Fruit fly (Drosophila melanogaster) whole organism, prepupa: Measurements from ENCODE around the gene Hn.

Source experiments
- Blimp-1 ChIP-seq: fragments of 200-800 bp; sonication (Bioruptor generic); optimal IDR thresholded peaks from 3 replicates; lab custom pipeline; 2017; ENCODE audit warnings: missing biosample characterization, missing genetic modification characterization, mild to moderate bottlenecking, moderate library complexity, missing genetic modification reagents
- CG10631 ChIP-seq: fragments of 200-800 bp; sonication (Bioruptor generic); optimal IDR thresholded peaks from 2 replicates; lab custom pipeline; 2016; ENCODE audit warnings: missing biosample characterization, missing genetic modification characterization
- CG10669 ChIP-seq: fragments of 200-800 bp; sonication (Bioruptor generic); optimal IDR thresholded peaks from 3 replicates; lab custom pipeline; 2018; ENCODE audit warnings: missing biosample characterization, mild to moderate bottlenecking, missing genetic modification characterization, moderate library complexity
- CG11294 ChIP-seq: fragments of 200-800 bp; sonication (Bioruptor generic); IDR thresholded peaks from 2 replicates; pipeline ENCODE4 v1.3.6; 2022; ENCODE audit warnings: missing biosample characterization, missing genetic modification characterization
- CG11762 ChIP-seq: fragments of 200-800 bp; sonication (Bioruptor generic); optimal IDR thresholded peaks from 3 replicates; lab custom pipeline; 2016; ENCODE audit warnings: missing biosample characterization, missing genetic modification characterization; ENCODE audit not compliant: insufficient read depth
- CG16779 ChIP-seq: fragments of 200-800 bp; sonication (Bioruptor generic); optimal IDR thresholded peaks from 3 replicates; lab custom pipeline; 2017; ENCODE audit warnings: missing biosample characterization, mild to moderate bottlenecking, missing genetic modification characterization
- CG3032 ChIP-seq: fragments of 200-800 bp; optimal IDR thresholded peaks from 2 replicates; lab custom pipeline; 2019; ENCODE audit warnings: missing biosample characterization, mild to moderate bottlenecking, missing genetic modification characterization, moderate library complexity
- CG34406 ChIP-seq: fragments of 200-800 bp; sonication (Bioruptor generic); optimal IDR thresholded peaks from 3 replicates; lab custom pipeline; 2016; ENCODE audit warnings: missing biosample characterization, missing genetic modification characterization
- CG3919 ChIP-seq: fragments of 200-800 bp; sonication (Bioruptor generic); optimal IDR thresholded peaks from 3 replicates; lab custom pipeline; 2016; ENCODE audit warnings: missing biosample characterization, missing genetic modification characterization
- CG4318 ChIP-seq: fragments of 200-800 bp; sonication (Bioruptor generic); optimal IDR thresholded peaks from 3 replicates; lab custom pipeline; 2017; ENCODE audit warnings: missing biosample characterization, mild to moderate bottlenecking, missing genetic modification characterization
- CG6163 ChIP-seq: fragments of 200-800 bp; sonication (Bioruptor generic); IDR thresholded peaks from 3 replicates; pipeline ENCODE4 v1.3.6; 2022; ENCODE audit warnings: missing biosample characterization, missing genetic modification characterization
- CG6276 ChIP-seq: fragments of 200-800 bp; sonication (Bioruptor generic); optimal IDR thresholded peaks from 2 replicates; lab custom pipeline; 2017; ENCODE audit warnings: missing biosample characterization, mild to moderate bottlenecking, missing genetic modification characterization
- CG6808 ChIP-seq: fragments of 200-800 bp; sonication (Bioruptor generic); optimal IDR thresholded peaks from 3 replicates; lab custom pipeline; 2017; ENCODE audit warnings: missing biosample characterization, missing genetic modification characterization, mild to moderate bottlenecking, moderate library complexity, missing genetic modification reagents
- CG6854 ChIP-seq: fragments of 200-800 bp; sonication (Bioruptor generic); optimal IDR thresholded peaks from 2 replicates; lab custom pipeline; 2017; ENCODE audit warnings: missing biosample characterization, mild to moderate bottlenecking, missing genetic modification characterization
- CG8119 ChIP-seq: fragments of 200-800 bp; sonication (Bioruptor generic); IDR thresholded peaks from 3 replicates; pipeline ENCODE4 v1.3.6; 2022; ENCODE audit warnings: missing biosample characterization, missing genetic modification characterization
- CG9139 ChIP-seq: fragments of 200-800 bp; sonication (Bioruptor generic); optimal IDR thresholded peaks from 3 replicates; lab custom pipeline; 2017; ENCODE audit warnings: missing biosample characterization, mild to moderate bottlenecking, missing genetic modification characterization
- Eip75B ChIP-seq: fragments of 200-800 bp; sonication (Bioruptor generic); optimal IDR thresholded peaks from 3 replicates; lab custom pipeline; 2016; ENCODE audit warnings: missing biosample characterization, missing genetic modification characterization
- Eip78C ChIP-seq: fragments of 200-800 bp; sonication (Bioruptor generic); peaks from one replicate; lab custom pipeline; 2016; ENCODE audit warnings: missing biosample characterization, missing genetic modification characterization
- Ets96B ChIP-seq: fragments of 200-800 bp; optimal IDR thresholded peaks from 2 replicates; lab custom pipeline; 2019; ENCODE audit warnings: missing biosample characterization, mild to moderate bottlenecking, missing genetic modification characterization, moderate library complexity
- Gug ChIP-seq: fragments of 200-800 bp; sonication (Bioruptor generic); IDR thresholded peaks from 2 replicates; pipeline ENCODE4 v1.3.6; 2022; ENCODE audit warnings: missing biosample characterization, missing genetic modification characterization
- Hr39 ChIP-seq: fragments of 200-800 bp; sonication (Bioruptor generic); optimal IDR thresholded peaks from 2 replicates; lab custom pipeline; 2016; ENCODE audit warnings: missing biosample characterization, missing genetic modification characterization
- Hr4 ChIP-seq: fragments of 200-800 bp; sonication (Bioruptor generic); optimal IDR thresholded peaks from 3 replicates; lab custom pipeline; 2016; ENCODE audit warnings: missing biosample characterization, missing genetic modification characterization
- OdsH ChIP-seq: fragments of 200-800 bp; sonication (Bioruptor generic); optimal IDR thresholded peaks from 3 replicates; lab custom pipeline; 2016; ENCODE audit warnings: missing biosample characterization, missing genetic modification characterization
- Sox102F ChIP-seq: fragments of 200-800 bp; sonication (Bioruptor generic); optimal IDR thresholded peaks from 2 replicates; lab custom pipeline; 2016; ENCODE audit warnings: missing biosample characterization, mild to moderate bottlenecking, missing genetic modification characterization
- achi ChIP-seq: fragments of 200-800 bp; sonication (Bioruptor generic); optimal IDR thresholded peaks from 3 replicates; lab custom pipeline; 2016; ENCODE audit warnings: missing biosample characterization, missing genetic modification characterization
- cyc ChIP-seq: fragments of 200-800 bp; sonication (Bioruptor generic); optimal IDR thresholded peaks from 3 replicates; lab custom pipeline; 2016; ENCODE audit warnings: missing biosample characterization, missing genetic modification characterization
- dac ChIP-seq: fragments of 200-800 bp; sonication (Bioruptor generic); optimal IDR thresholded peaks from 2 replicates; lab custom pipeline; 2017; ENCODE audit warnings: missing biosample characterization, mild to moderate bottlenecking, missing genetic modification characterization
- dsx ChIP-seq: fragments of 200-800 bp; optimal IDR thresholded peaks from 3 replicates; lab custom pipeline; 2019; ENCODE audit warnings: missing biosample characterization, mild to moderate bottlenecking, missing genetic modification characterization, moderate library complexity; ENCODE audit not compliant: poor library complexity, severe bottlenecking
- eg ChIP-seq: fragments of 200-800 bp; sonication (Bioruptor generic); IDR thresholded peaks from 3 replicates; pipeline ENCODE4 v1.3.6; 2022; ENCODE audit warnings: missing biosample characterization, missing genetic modification characterization
- esn ChIP-seq: fragments of 200-800 bp; sonication (Bioruptor generic); optimal IDR thresholded peaks from 2 replicates; lab custom pipeline; 2016; ENCODE audit warnings: missing biosample characterization, mild to moderate bottlenecking, missing genetic modification characterization, moderate library complexity
- fd59A ChIP-seq: fragments of 200-800 bp; sonication (Bioruptor generic); optimal IDR thresholded peaks from 2 replicates; lab custom pipeline; 2017; ENCODE audit warnings: missing biosample characterization, mild to moderate bottlenecking, missing genetic modification characterization, missing genetic modification reagents
- fkh ChIP-seq: fragments of 200-800 bp; sonication (Bioruptor generic); optimal IDR thresholded peaks from 3 replicates; lab custom pipeline; 2017; ENCODE audit warnings: missing biosample characterization, mild to moderate bottlenecking, missing genetic modification characterization, moderate library complexity
- lz ChIP-seq: fragments of 200-800 bp; sonication (Bioruptor generic); optimal IDR thresholded peaks from 3 replicates; lab custom pipeline; 2016; ENCODE audit warnings: missing biosample characterization, missing genetic modification characterization
- spab ChIP-seq: fragments of 200-800 bp; sonication (Bioruptor generic); optimal IDR thresholded peaks from 2 replicates; lab custom pipeline; 2017; ENCODE audit warnings: missing biosample characterization, mild to moderate bottlenecking, missing genetic modification characterization, missing genetic modification reagents
- ss ChIP-seq, 2 experiments: fragments of 200-800 bp; sonication (Bioruptor generic); optimal IDR thresholded peaks; 2 replicates in 1 of 2; 3 replicates in 1 of 2; lab custom pipeline; 2017 to 2018; ENCODE audit warnings: mild to moderate bottlenecking in 2 of 2, missing biosample characterization in 2 of 2, missing genetic modification characterization in 2 of 2, moderate library complexity in 1 of 2
- svp ChIP-seq: fragments of 200-800 bp; sonication (Bioruptor generic); peaks from one replicate; lab custom pipeline; 2016; ENCODE audit warnings: missing biosample characterization, missing genetic modification characterization
- vri ChIP-seq: fragments of 200-800 bp; sonication (Bioruptor generic); optimal IDR thresholded peaks from 3 replicates; lab custom pipeline; 2016; ENCODE audit warnings: missing biosample characterization, mild to moderate bottlenecking, missing genetic modification characterization

The Hn gene

DNA sequence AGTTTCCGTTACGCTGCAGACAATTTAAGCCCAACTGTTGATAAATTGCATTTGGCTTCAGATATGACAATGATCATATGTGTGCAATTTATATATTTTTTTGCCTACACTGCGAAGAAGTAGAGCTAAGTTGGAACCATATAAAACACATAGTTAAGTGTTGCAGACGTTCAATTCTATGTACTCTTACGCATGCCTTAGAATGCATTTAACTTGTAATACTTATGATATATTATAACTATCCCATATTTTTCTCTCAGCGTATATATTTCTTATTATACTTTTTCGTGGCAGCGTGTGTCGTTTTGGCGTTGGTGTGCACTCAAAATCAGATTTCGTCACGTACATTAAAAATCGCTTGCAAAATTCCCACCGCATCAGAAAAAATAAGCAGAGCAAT lies 23.1 kb downstream of the Hn start (continued):
- TF ChIP-seq dsx (GFP tag; lab: Kevin White, UChicago) = no peak
- no peak for TF ChIP-seq fd59A (GFP tag; lab: Kevin White, UChicago)
- no peak for TF ChIP-seq CG3919 (GFP tag; lab: Kevin White, UChicago)
- TF ChIP-seq eg = no peak
- TF ChIP-seq Hr4 (GFP tag; lab: Kevin White, UChicago) = peak; percentile 68
- TF ChIP-seq Eip78C (GFP tag; lab: Kevin White, UChicago) = peak; percentile 64
- TF ChIP-seq CG8119 (GFP tag; lab: Robert Waterston, UW) = no peak; the same call in 1 of the 3 replicates
- peak; percentile 90 for TF ChIP-seq svp
- TF ChIP-seq CG10669 = no peak
- TF ChIP-seq CG16779 (tag; lab: Kevin White, UChicago) = no peak
- TF ChIP-seq Ets96B (tag; lab: Kevin White, UChicago) = no peak
- peak; percentile 71 for TF ChIP-seq Sox102F (GFP tag; lab: Kevin White, UChicago)
- peak; percentile 79 for TF ChIP-seq Hr39 (GFP tag; lab: Kevin White, UChicago)
- TF ChIP-seq OdsH (GFP tag; lab: Kevin White, UChicago) = peak; percentile 68

DNA sequence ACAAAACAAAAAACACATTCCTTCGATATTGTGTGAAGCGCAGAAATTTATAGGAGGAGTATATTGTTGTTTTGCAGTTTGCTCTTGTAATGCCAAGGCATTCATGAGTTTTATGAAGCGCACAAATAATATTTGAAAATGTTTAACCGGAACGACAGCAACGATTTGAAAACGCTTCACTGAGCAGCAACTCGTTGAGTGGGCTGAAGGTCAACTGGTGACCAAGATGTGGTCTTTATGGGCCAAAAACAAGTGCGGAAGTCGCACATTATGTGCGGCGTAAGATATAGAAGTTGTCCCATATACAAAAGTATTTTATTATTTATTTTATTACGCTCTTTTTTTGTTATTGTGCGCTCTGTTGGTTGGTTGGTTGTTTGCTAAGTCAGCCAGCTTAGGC lies 26.0 kb downstream of the Hn start:
- TF ChIP-seq esn (GFP tag; lab: Kevin White, UChicago) (no peak), CG6276 (GFP tag; lab: Kevin White, UChicago) (no peak), fkh (GFP tag; lab: Kevin White, UChicago) (peak; percentile 10)
- TF ChIP-seq, all 60 proteins: peak for 1

DNA sequence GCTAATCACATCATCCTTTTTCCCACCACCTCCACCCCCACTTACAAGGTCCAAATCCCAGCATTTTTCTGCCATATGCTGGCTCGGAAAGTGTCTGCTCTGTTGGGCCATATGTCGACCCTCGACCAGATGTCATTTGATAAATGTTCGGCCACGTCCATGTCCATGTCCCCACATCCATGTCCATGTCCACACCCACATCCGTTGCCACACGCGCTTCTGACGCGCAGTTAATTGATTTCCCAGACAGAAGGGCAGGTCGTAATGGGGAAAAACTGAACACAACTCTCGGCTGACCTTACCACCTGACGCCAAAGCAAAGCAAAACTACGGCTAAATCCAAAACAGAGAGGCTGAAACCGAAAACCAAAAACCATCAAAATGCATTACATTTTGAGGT lies 26.7 kb downstream of the Hn start:
- TF ChIP-seq lz (GFP tag; lab: Kevin White, UChicago) (no peak), Gug (GFP tag; lab: Robert Waterston, UW) (no peak), Eip75B (GFP tag; lab: Kevin White, UChicago) (no peak), vri (no peak), ss (GFP tag; optimal IDR thresholded peaks at IDR 0.05; lab: Kevin White, UChicago) (no peak), CG6854 (GFP tag; lab: Kevin White, UChicago) (no peak), Blimp-1 (GFP tag; lab: Kevin White, UChicago) (no peak), CG34406 (no peak), CG4318 (GFP tag; lab: Kevin White, UChicago) (no peak), CG11294 (GFP tag; lab: Robert Waterston, UW) (no peak), fd59A (GFP tag; lab: Kevin White, UChicago) (no peak), CG6808 (no peak), CG9139 (no peak), OdsH (GFP tag; lab: Kevin White, UChicago) (no peak), CG10631 (GFP tag; lab: Kevin White, UChicago) (no peak), dac (GFP tag; lab: Kevin White, UChicago) (no peak), CG6163 (no peak), CG3032 (tag; lab: Kevin White, UChicago) (no peak), achi (no peak)

DNA sequence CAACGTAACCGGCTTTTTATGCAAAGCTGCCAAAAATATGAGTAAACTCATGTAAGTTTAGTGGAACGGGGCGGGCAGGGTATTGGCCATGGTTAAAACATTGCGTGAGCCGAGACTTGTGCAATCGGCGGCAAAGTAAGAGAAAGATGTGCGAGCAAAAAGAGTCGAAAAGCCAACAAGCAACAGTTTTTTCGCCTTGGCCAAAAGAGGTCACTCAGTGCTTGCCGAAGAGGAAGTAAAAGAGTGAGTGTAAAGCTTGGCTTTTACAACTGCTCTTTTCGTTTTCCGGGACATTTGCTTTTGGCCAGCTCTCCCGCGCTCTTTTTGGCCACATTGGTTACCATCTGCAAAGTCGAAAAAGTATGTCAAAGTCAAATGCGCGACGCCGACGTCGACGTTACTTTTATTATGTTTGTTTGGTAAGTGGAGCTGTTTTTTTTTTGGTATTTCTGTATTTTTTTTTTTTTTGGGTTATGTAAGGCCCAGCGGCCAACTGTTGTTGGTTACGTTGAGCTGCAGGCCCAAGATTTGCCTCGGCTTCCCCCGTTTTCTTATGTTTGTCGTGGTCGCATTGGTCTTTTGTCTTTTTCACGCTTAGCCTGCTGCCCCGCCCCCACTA lies 27.6 kb downstream of the Hn start:
- TF ChIP-seq Eip75B (GFP tag; lab: Kevin White, UChicago) = no peak
- TF ChIP-seq CG6276 (GFP tag; lab: Kevin White, UChicago) = no peak
- TF ChIP-seq CG6163 = peak; percentile 31; the same call in 1 of the 3 replicates
- no peak for TF ChIP-seq ss (GFP tag; optimal IDR thresholded peaks at IDR 0.05; lab: Kevin White, UChicago)
- TF ChIP-seq eg = peak; percentile 41; the same call in 1 of the 3 replicates
- no peak for TF ChIP-seq cyc
- TF ChIP-seq fd59A (GFP tag; lab: Kevin White, UChicago) = no peak
- peak; percentile 23; the same call in 1 of the 3 replicates for TF ChIP-seq CG8119 (GFP tag; lab: Robert Waterston, UW)
- no peak for TF ChIP-seq CG3919 (GFP tag; lab: Kevin White, UChicago)
- no peak for TF ChIP-seq Gug (GFP tag; lab: Robert Waterston, UW)
- TF ChIP-seq vri = peak; percentile 41
- TF ChIP-seq Eip78C (GFP tag; lab: Kevin White, UChicago) = peak; percentile 3
- TF ChIP-seq CG11762 (GFP tag; lab: Kevin White, UChicago) = no peak
- no peak for TF ChIP-seq CG4318 (GFP tag; lab: Kevin White, UChicago)
- TF ChIP-seq spab (GFP tag; lab: Kevin White, UChicago) = no peak
